Worm (Caenorhabditis elegans): ENCODE data around the gene Y39A1A.10.

The Y39A1A.10 gene

ce11 chrIII:10612333-10612732, 20.2 kb upstream of the Y39A1A.10 start, which contains the start of gene Y39A1A.24:
Y39A1A.24 (plus strand) TSS chrIII:10612633.
- no peak for TF ChIP-seq him-1 (tag; optimal IDR thresholded peaks at IDR 0.05)
- TF ChIP-seq dao-5 (tag; optimal IDR thresholded peaks at IDR 0.05): no peak
- TF ChIP-seq W03F9.2 (tag; optimal IDR thresholded peaks at IDR 0.05): no peak

ce11 chrIII:10615166-10615565, 17.4 kb upstream of the Y39A1A.10 start, which contains the start of gene mrpl-22:
mrpl-22 (plus strand) TSS chrIII:10615466.
- TF ChIP-seq W03F9.2 (tag; optimal IDR thresholded peaks at IDR 0.05) (no peak), dao-5 (tag; optimal IDR thresholded peaks at IDR 0.05) (no peak), him-1 (tag; optimal IDR thresholded peaks at IDR 0.05) (no peak)

- TF ChIP-seq him-1 (tag; optimal IDR thresholded peaks at IDR 0.05) (peak; percentile 78), dao-5 (tag; optimal IDR thresholded peaks at IDR 0.05) (no peak), W03F9.2 (tag; optimal IDR thresholded peaks at IDR 0.05) (peak; percentile 78)
These were observed 11.3 kb upstream of the Y39A1A.10 start, which contains the start of the genes lron-10 and hpr-9 for ce11 chrIII:10621208-10621607. lron-10 (minus strand) TSS chrIII:10621369. hpr-9 (plus strand) TSS chrIII:10621551.

- TF ChIP-seq him-1 (tag; optimal IDR thresholded peaks at IDR 0.05) (peak; percentile 45), dao-5 (tag; optimal IDR thresholded peaks at IDR 0.05) (peak; percentile 21), W03F9.2 (tag; optimal IDR thresholded peaks at IDR 0.05) (peak; percentile 5)
These were observed 8.0 kb upstream of the Y39A1A.10 start for ce11 chrIII:10624564-10624963.

- TF ChIP-seq dao-5 (tag; optimal IDR thresholded peaks at IDR 0.05): no peak
- TF ChIP-seq him-1 (tag; optimal IDR thresholded peaks at IDR 0.05): no peak
- TF ChIP-seq W03F9.2 (tag; optimal IDR thresholded peaks at IDR 0.05): no peak
These were observed 4.2 kb upstream of the Y39A1A.10 start for ce11 chrIII:10628360-10628759.

ce11 chrIII:10629043-10629442, 3.5 kb upstream of the Y39A1A.10 start, which contains the start of gene swt-4:
swt-4 (minus strand) TSS chrIII:10629143.
- TF ChIP-seq W03F9.2 (tag; optimal IDR thresholded peaks at IDR 0.05): no peak
- TF ChIP-seq him-1 (tag; optimal IDR thresholded peaks at IDR 0.05): no peak
- no peak for TF ChIP-seq dao-5 (tag; optimal IDR thresholded peaks at IDR 0.05)

- no peak for TF ChIP-seq him-1 (tag; optimal IDR thresholded peaks at IDR 0.05)
- no peak for TF ChIP-seq W03F9.2 (tag; optimal IDR thresholded peaks at IDR 0.05)
- TF ChIP-seq dao-5 (tag; optimal IDR thresholded peaks at IDR 0.05): no peak
These were observed 2.7 kb upstream of the Y39A1A.10 start for ce11 chrIII:10629795-10630194.

- no peak for TF ChIP-seq W03F9.2 (tag; optimal IDR thresholded peaks at IDR 0.05)
- no peak for TF ChIP-seq dao-5 (tag; optimal IDR thresholded peaks at IDR 0.05)
- TF ChIP-seq him-1 (tag; optimal IDR thresholded peaks at IDR 0.05): no peak
These were observed 538 bp upstream of the Y39A1A.10 start for ce11 chrIII:10631870-10632509.

ce11 chrIII:10633403-10633674, 811 bp downstream of the Y39A1A.10 start, which contains the start of gene Y39A1A.9:
Y39A1A.9 (minus strand) TSS chrIII:10633501.
- TF ChIP-seq him-1 (tag; optimal IDR thresholded peaks at IDR 0.05): no peak
- TF ChIP-seq W03F9.2 (tag; optimal IDR thresholded peaks at IDR 0.05): no peak
- no peak for TF ChIP-seq dao-5 (tag; optimal IDR thresholded peaks at IDR 0.05)

ce11 chrIII:10634034-10634433, 1.5 kb downstream of the Y39A1A.10 start:
- TF ChIP-seq W03F9.2 (tag; optimal IDR thresholded peaks at IDR 0.05) (no peak), dao-5 (tag; optimal IDR thresholded peaks at IDR 0.05) (peak; percentile 64), him-1 (tag; optimal IDR thresholded peaks at IDR 0.05) (no peak)

ce11 chrIII:10634576-10634975, 2.0 kb downstream of the Y39A1A.10 start:
- no peak for TF ChIP-seq W03F9.2 (tag; optimal IDR thresholded peaks at IDR 0.05)
- TF ChIP-seq him-1 (tag; optimal IDR thresholded peaks at IDR 0.05): no peak

- no peak for TF ChIP-seq W03F9.2 (tag; optimal IDR thresholded peaks at IDR 0.05)
- TF ChIP-seq dao-5 (tag; optimal IDR thresholded peaks at IDR 0.05): no peak
- no peak for TF ChIP-seq him-1 (tag; optimal IDR thresholded peaks at IDR 0.05)
These were observed 4.0 kb downstream of the Y39A1A.10 start for ce11 chrIII:10636493-10637031.

- TF ChIP-seq dao-5 (tag; optimal IDR thresholded peaks at IDR 0.05) (no peak), him-1 (tag; optimal IDR thresholded peaks at IDR 0.05) (no peak), W03F9.2 (tag; optimal IDR thresholded peaks at IDR 0.05) (no peak)
These were observed 5.4 kb downstream of the Y39A1A.10 start for ce11 chrIII:10637933-10638332.

- TF ChIP-seq W03F9.2 (tag; optimal IDR thresholded peaks at IDR 0.05) (no peak), dao-5 (tag; optimal IDR thresholded peaks at IDR 0.05) (no peak), him-1 (tag; optimal IDR thresholded peaks at IDR 0.05) (no peak)
These were observed 6.0 kb downstream of the Y39A1A.10 start, which contains the start of gene Y39A1A.27 for ce11 chrIII:10638339-10639021. Y39A1A.27 (plus strand) TSS chrIII:10638971.

Data from whole organism, L4/young adult.